Fruit fly (Drosophila melanogaster): ENCODE results near the gene Rad9.
A peak's percentile ranks its signal among the peaks of the same experiment; 100 is the strongest.

DNA sequence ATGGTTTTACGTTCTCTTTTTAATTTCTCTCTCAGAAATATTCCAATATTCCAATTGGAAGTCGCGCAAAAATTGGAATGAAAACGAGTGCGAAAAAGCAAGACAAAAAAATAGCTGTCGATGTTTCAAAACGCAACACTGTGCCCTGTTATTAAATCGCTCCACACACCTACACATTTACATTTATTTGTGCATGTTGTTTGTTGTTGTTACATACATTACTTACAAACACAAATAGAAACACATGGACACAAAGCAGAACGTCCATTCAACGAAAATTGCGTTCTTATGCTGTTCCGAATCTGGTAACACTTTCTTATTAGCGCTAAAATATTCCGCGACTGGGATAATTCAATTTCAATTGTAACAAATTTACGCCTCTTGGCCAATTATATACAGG is 31.1 kb downstream of the Rad9 start:
- no peak for TF ChIP-seq cnc (optimal IDR thresholded peaks at IDR 0.05)
- TF ChIP-seq cic (GFP tag; optimal IDR thresholded peaks at IDR 0.05), result peak; percentile 4
- peak; percentile 2 for TF ChIP-seq bab1 (GFP tag; optimal IDR thresholded peaks at IDR 0.05)
- no peak for TF ChIP-seq Crg-1 (GFP tag; optimal IDR thresholded peaks at IDR 0.05)
- no peak for TF ChIP-seq ovo (GFP tag; optimal IDR thresholded peaks at IDR 0.05)
- peak; percentile 35 for TF ChIP-seq tj (GFP tag; optimal IDR thresholded peaks at IDR 0.05)
- TF ChIP-seq CG5204 (GFP tag; optimal IDR thresholded peaks at IDR 0.05), result no peak
- no peak for TF ChIP-seq CG7045 (GFP tag; optimal IDR thresholded peaks at IDR 0.05)
- TF ChIP-seq Clk (GFP tag; optimal IDR thresholded peaks at IDR 0.05), result no peak
- no peak for TF ChIP-seq toe (GFP tag; optimal IDR thresholded peaks at IDR 0.05)
- TF ChIP-seq CG12768 (GFP tag; optimal IDR thresholded peaks at IDR 0.05), result no peak
- TF ChIP-seq CG11617 (GFP tag; optimal IDR thresholded peaks at IDR 0.05), result no peak
- peak; percentile 66 for TF ChIP-seq kay (GFP tag; ENCODE audit: borderline replicate concordance)
- TF ChIP-seq Mnt (GFP tag; optimal IDR thresholded peaks at IDR 0.05), result no peak

Data from whole organism, adult.